Worm (Caenorhabditis elegans) whole organism, L4/young adult: Measurements from ENCODE around the gene icap-1.

Experiments
- W03F9.2 ChIP-seq: fragments of 150-350 bp; optimal IDR thresholded peaks from 2 replicates; lab custom pipeline; 2014; ENCODE audit warnings: missing biosample characterization, missing genetic modification characterization
- dao-5 ChIP-seq: sonication (generic microtip); optimal IDR thresholded peaks from 2 replicates; lab custom pipeline; 2016; ENCODE audit warnings: missing genotype, missing genetic modification characterization, moderate library complexity, missing compliant biosample characterization
- him-1 ChIP-seq: sonication (generic microtip); optimal IDR thresholded peaks from 2 replicates; lab custom pipeline; 2016; ENCODE audit warnings: missing genotype, missing genetic modification reagents, missing genetic modification characterization, missing compliant biosample characterization

- TF ChIP-seq W03F9.2 (tag; lab: Kevin White, UChicago) (no peak), him-1 (tag; lab: Kevin White, UChicago) (no peak), dao-5 (no peak)
Observed at ce11 chrIV:13745409-13745808, 41.4 kb downstream of the icap-1 start, which contains the start of gene C47A4.5.
